Worm (Caenorhabditis elegans): ENCODE results near the gene magi-1.

The magi-1 gene

DNA sequence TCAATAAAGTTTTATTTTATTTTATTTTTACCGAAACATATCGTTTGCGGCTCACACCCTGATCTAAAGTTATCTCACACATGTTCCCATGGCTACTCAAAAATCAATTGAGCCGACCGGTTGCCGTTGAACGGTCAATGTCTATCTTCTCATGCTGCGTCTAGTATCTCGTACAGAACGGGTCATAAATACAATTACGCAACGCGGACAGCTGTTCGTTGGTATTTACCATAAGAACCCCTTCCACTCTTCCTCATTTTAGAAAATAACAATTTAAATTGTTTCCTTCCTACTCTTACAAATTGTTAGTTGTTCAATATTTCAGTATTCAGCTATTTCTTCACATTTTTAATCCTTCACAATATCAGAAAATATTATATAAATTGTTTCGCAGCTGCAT lies 29.0 kb downstream of the magi-1 start:
- TF ChIP-seq dao-5 (tag; optimal IDR thresholded peaks at IDR 0.05) = no peak
- no peak for TF ChIP-seq him-1 (tag; optimal IDR thresholded peaks at IDR 0.05)
- TF ChIP-seq W03F9.2 (tag; optimal IDR thresholded peaks at IDR 0.05) = no peak

DNA sequence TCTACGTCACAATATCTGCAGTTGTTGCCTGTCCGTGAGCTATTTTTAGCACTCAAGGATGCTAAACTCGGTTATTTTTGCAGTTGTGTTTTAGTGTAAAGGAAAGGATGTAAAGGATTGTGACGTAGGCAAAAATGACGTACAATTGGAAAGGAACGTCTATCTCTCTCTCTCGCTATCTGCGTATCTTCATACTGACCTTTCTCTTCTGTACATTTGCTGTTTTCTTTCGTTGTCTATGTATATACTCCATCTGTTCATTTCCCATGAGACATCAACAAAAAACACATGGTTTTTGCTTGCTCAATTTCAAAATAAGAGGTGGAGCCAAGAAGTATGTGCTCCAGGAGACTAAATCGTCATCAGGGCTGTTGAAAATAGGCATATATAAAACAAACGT lies 29.4 kb downstream of the magi-1 start:
- TF ChIP-seq dao-5 (tag; optimal IDR thresholded peaks at IDR 0.05) (no peak), W03F9.2 (tag; optimal IDR thresholded peaks at IDR 0.05) (no peak), him-1 (tag; optimal IDR thresholded peaks at IDR 0.05) (no peak)

DNA sequence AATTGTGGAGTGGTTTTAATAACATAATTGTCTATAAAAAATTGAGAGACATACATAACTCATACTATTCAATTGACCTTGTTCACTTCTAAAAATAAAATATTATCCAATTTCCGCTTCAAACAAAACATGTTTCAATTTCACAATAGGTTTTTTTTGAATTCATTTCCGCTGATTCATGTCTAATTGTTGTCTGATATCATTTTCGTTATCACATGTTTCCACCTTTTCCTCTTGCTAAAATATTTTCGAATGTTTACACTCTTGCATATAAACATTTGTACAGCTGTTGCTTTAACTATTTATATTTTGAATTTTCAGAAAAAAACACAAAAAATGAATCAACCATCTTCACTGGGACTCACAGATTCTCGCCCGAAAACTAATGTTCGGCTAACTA lies 30.5 kb downstream of the magi-1 start, which contains the start of gene gem-4:
gem-4 (plus strand) TSS at position 301 of the 400 bp plus-strand sequence.
- TF ChIP-seq dao-5 (tag; optimal IDR thresholded peaks at IDR 0.05) = no peak
- no peak for TF ChIP-seq him-1 (tag; optimal IDR thresholded peaks at IDR 0.05)

DNA sequence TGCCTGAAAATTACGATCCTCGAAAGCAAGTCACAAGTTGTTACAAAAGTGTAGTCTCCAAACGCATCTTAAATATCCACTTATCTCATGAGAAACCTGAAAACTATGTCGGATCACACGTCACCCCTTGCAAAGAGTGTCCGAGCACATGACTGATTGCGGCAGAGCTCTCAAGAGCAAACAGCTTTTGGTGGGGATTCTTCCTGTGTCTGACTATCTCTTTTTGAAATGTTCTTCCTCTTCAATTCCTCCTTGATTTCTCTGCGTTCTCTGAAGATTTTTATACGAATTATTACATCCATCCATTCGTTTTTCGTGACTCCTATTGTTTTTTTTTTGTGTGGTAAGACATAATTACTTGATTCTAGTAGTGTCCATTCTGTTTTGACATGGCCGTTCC lies 34.0 kb downstream of the magi-1 start, which contains the start of gene T12A7.6:
T12A7.6 (plus strand) TSS at position 369 of the 400 bp plus-strand sequence.
- TF ChIP-seq him-1 (tag; optimal IDR thresholded peaks at IDR 0.05) (no peak), W03F9.2 (tag; optimal IDR thresholded peaks at IDR 0.05) (no peak), dao-5 (tag; optimal IDR thresholded peaks at IDR 0.05) (no peak)

DNA sequence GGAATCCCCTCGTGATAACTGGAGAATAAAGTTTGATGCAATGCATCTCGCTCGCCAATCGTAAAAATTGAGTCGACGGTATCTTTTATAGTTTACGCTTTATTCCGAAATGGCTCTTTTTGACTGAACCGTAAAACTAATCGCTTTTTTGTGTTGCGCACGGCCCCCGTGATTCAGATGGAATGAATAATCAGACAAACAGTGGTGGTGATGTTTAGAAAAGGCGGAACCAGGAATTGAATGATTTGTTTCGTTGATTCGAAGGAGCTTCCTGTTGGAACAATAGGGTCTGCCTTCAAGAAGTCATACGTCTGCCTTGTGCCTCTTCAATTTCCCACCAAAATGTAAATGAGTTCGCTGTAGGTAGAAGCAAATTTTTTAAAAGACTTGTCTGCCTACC lies 39.5 kb downstream of the magi-1 start, which contains the start of gene scl-18:
scl-18 (minus strand) TSS at position 101 of the 400 bp plus-strand sequence.
- no peak for TF ChIP-seq W03F9.2 (tag; optimal IDR thresholded peaks at IDR 0.05)
- no peak for TF ChIP-seq him-1 (tag; optimal IDR thresholded peaks at IDR 0.05)
- TF ChIP-seq dao-5 (tag; optimal IDR thresholded peaks at IDR 0.05) = no peak

DNA sequence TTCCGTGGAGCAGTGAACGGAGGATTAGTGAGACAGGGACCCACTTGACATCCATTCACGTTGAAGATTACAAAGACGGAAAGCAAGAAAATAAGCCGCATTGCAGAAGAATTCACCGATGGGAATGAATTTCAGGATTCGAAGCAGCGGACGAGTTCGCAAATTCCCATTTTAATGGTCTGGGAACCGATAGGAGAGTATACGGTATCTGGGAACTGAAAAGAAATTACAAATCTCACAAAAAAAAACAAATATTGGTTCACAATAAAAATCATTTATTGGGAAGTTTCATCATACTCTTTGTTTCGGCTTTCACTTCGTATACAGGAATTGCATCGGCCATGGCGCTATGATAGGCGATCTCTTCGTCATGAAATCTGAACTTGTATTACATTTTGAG lies 40.2 kb downstream of the magi-1 start, which contains the start of gene T12A7.10:
T12A7.10 (minus strand) TSS at position 101 of the 400 bp plus-strand sequence.
- TF ChIP-seq dao-5 (tag; optimal IDR thresholded peaks at IDR 0.05) (no peak), W03F9.2 (tag; optimal IDR thresholded peaks at IDR 0.05) (no peak), him-1 (tag; optimal IDR thresholded peaks at IDR 0.05) (no peak)

ce11 chrIV:11755907-11756306 lies 41.1 kb downstream of the magi-1 start, which contains the start of gene T12A7.9:
Gene T12A7.9, minus strand, starts transcription at chrIV:11756007.
- TF ChIP-seq him-1 (tag; optimal IDR thresholded peaks at IDR 0.05) = peak; percentile 77
- TF ChIP-seq dao-5 (tag; optimal IDR thresholded peaks at IDR 0.05) = no peak
- TF ChIP-seq W03F9.2 (tag; optimal IDR thresholded peaks at IDR 0.05) = no peak

ce11 chrIV:11759852-11760251 lies 45.0 kb downstream of the magi-1 start:
- TF ChIP-seq dao-5 (tag; optimal IDR thresholded peaks at IDR 0.05) (no peak), W03F9.2 (tag; optimal IDR thresholded peaks at IDR 0.05) (no peak), him-1 (tag; optimal IDR thresholded peaks at IDR 0.05) (no peak)

ce11 chrIV:11760700-11761459 lies 46.0 kb downstream of the magi-1 start, which contains the start of gene T12A7.2:
Gene T12A7.2, minus strand, starts transcription at chrIV:11761111.
- TF ChIP-seq him-1 (tag; optimal IDR thresholded peaks at IDR 0.05) (no peak), dao-5 (tag; optimal IDR thresholded peaks at IDR 0.05) (no peak), W03F9.2 (tag; optimal IDR thresholded peaks at IDR 0.05) (no peak)

DNA sequence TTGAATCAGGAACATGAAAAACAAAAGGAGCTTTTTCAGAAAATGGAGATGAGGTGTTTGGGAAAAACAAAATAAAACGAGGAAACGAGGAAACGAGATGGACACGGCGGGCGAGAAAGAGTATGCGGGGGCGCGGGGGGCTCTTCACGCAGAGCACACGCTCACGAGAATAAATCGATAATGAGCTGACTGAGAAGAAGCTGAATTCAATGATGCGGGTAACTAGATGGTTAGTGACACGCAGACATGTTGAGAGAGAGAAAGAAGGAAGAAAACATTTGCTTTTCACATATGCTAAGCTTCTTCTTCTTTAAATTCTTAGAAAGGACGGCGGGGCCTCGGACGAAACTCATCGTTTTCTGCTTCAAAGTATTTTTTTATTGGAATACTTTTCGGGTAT lies 50.7 kb downstream of the magi-1 start:
- TF ChIP-seq dao-5 (tag; optimal IDR thresholded peaks at IDR 0.05) (no peak), W03F9.2 (tag; optimal IDR thresholded peaks at IDR 0.05) (no peak), him-1 (tag; optimal IDR thresholded peaks at IDR 0.05) (peak; percentile 77)

- no peak for TF ChIP-seq him-1 (tag; optimal IDR thresholded peaks at IDR 0.05)
- TF ChIP-seq W03F9.2 (tag; optimal IDR thresholded peaks at IDR 0.05) = no peak
- TF ChIP-seq dao-5 (tag; optimal IDR thresholded peaks at IDR 0.05) = no peak
Observed at ce11 chrIV:11769769-11770168, 54.9 kb downstream of the magi-1 start.

DNA sequence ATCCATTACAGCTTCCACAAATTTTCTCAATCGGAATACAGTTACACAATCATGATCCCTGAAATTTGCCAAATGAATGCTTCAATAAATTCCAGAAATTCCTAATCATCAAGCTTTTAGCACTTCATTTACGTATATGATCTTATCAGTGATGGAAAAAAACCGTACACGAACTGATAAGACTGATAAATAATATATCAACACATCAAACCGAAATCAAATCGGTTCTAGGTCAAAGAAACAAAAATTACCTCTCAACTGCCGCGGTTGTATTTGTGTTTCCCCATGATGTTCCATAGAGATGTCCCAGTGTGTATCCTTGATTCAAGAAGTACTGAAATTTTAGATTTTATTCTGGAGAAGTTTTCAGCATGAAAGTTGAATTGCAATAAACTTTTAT lies 56.2 kb downstream of the magi-1 start:
- no peak for TF ChIP-seq him-1 (tag; optimal IDR thresholded peaks at IDR 0.05)
- TF ChIP-seq dao-5 (tag; optimal IDR thresholded peaks at IDR 0.05) = no peak
- TF ChIP-seq W03F9.2 (tag; optimal IDR thresholded peaks at IDR 0.05) = no peak

DNA sequence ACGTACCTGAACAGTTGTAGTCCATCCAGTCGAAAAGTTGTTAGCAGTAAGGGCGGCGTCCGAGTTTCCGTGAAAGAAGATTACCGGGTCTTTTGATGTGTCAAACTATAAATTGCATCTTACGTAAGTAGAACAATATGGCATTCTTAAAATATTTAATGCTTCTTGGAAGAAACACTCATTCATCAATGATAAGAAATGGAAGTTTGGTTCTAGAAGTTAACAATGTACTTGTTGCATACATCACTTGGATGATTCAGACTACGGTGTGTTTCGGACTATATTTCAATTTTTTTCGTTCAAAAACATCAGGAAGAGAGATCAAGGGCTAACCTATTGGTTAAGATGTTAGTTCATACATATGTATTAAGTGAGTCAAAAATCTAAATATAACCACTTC lies 57.3 kb downstream of the magi-1 start:
- TF ChIP-seq W03F9.2 (tag; optimal IDR thresholded peaks at IDR 0.05) (no peak), dao-5 (tag; optimal IDR thresholded peaks at IDR 0.05) (no peak), him-1 (tag; optimal IDR thresholded peaks at IDR 0.05) (no peak)

- TF ChIP-seq dao-5 (tag; optimal IDR thresholded peaks at IDR 0.05) = no peak
- no peak for TF ChIP-seq him-1 (tag; optimal IDR thresholded peaks at IDR 0.05)
- no peak for TF ChIP-seq W03F9.2 (tag; optimal IDR thresholded peaks at IDR 0.05)
Observed at ce11 chrIV:11773692-11774225, 58.9 kb downstream of the magi-1 start, which contains the start of gene lips-5. Gene lips-5, minus strand, starts transcription at chrIV:11773742.

Measured in whole organism, L4/young adult.